Fruit fly (Drosophila melanogaster): ENCODE results near the gene slou.

Gene slou

dm6 chr3R:21602688-21603031, 45.7 kb upstream of the slou start (continued):
- TF ChIP-seq BtbVII (GFP tag; optimal IDR thresholded peaks at IDR 0.05) = no peak
- TF ChIP-seq Ada2b (GFP tag; IDR thresholded peaks at IDR 0.05) = no peak
- no peak for TF ChIP-seq mam (GFP tag; optimal IDR thresholded peaks at IDR 0.05)
- TF ChIP-seq chif (GFP tag; optimal IDR thresholded peaks at IDR 0.05) = no peak
- TF ChIP-seq fd102C (GFP tag; optimal IDR thresholded peaks at IDR 0.05) = no peak
- TF ChIP-seq CG10267 (tag; optimal IDR thresholded peaks at IDR 0.05) = peak; percentile 4
- TF ChIP-seq Med (GFP tag) = no peak
- no peak for TF ChIP-seq HLH3B (GFP tag; IDR thresholded peaks at IDR 0.05)
- no peak for TF ChIP-seq CG31388 (GFP tag; optimal IDR thresholded peaks at IDR 0.05)
- TF ChIP-seq Spps (tag; optimal IDR thresholded peaks at IDR 0.05) = no peak
- TF ChIP-seq Fer1 (GFP tag; optimal IDR thresholded peaks at IDR 0.05) = no peak
- TF ChIP-seq slou (GFP tag; optimal IDR thresholded peaks at IDR 0.05) = no peak
- TF ChIP-seq scrt (GFP tag; optimal IDR thresholded peaks at IDR 0.05) = no peak
- TF ChIP-seq Pdp1 (GFP tag; optimal IDR thresholded peaks at IDR 0.05) = peak in 1 of 2 experiments; percentile 18
- TF ChIP-seq nerfin-1 (tag; optimal IDR thresholded peaks at IDR 0.05) = peak; percentile 15
- TF ChIP-seq luna (GFP tag; optimal IDR thresholded peaks at IDR 0.05) = no peak
- TF ChIP-seq tgo (GFP tag; IDR thresholded peaks at IDR 0.05) = no peak
- TF ChIP-seq CG1792 (GFP tag; optimal IDR thresholded peaks at IDR 0.05) = no peak
- TF ChIP-seq cad (GFP tag; optimal IDR thresholded peaks at IDR 0.05) = no peak
- no peak for TF ChIP-seq CG7963 (GFP tag; IDR thresholded peaks at IDR 0.05; ENCODE audit: partially characterized antibody)
- peak; percentile 42 for TF ChIP-seq CG10979 (tag; optimal IDR thresholded peaks at IDR 0.05)
- no peak for TF ChIP-seq CG9437 (GFP tag; optimal IDR thresholded peaks at IDR 0.05)
- no peak for TF ChIP-seq cato (GFP tag; optimal IDR thresholded peaks at IDR 0.05; ENCODE audit: borderline replicate concordance)
- TF ChIP-seq Sox100B (GFP tag; optimal IDR thresholded peaks at IDR 0.05) = peak; percentile 40
- TF ChIP-seq slp2 (GFP tag; optimal IDR thresholded peaks at IDR 0.05) = no peak
- TF ChIP-seq Oli (tag; optimal IDR thresholded peaks at IDR 0.05) = no peak
- TF ChIP-seq pan (optimal IDR thresholded peaks at IDR 0.05) = no peak
- TF ChIP-seq pan (GFP tag; optimal IDR thresholded peaks at IDR 0.05 in 1 of 2, IDR thresholded peaks at IDR 0.05 in 1 of 2) = no peak
- no peak for TF ChIP-seq zfh2 (GFP tag; optimal IDR thresholded peaks at IDR 0.05)
- no peak for TF ChIP-seq CG10462 (GFP tag; optimal IDR thresholded peaks at IDR 0.05)
- peak; percentile 24 for TF ChIP-seq CG8388 (GFP tag; optimal IDR thresholded peaks at IDR 0.05)
- no peak for TF ChIP-seq CG1602 (GFP tag; optimal IDR thresholded peaks at IDR 0.05)
- no peak for TF ChIP-seq Atf3 (GFP tag; optimal IDR thresholded peaks at IDR 0.05)
- no peak for TF ChIP-seq Bdp1 (GFP tag; optimal IDR thresholded peaks at IDR 0.05)
- TF ChIP-seq Sry-δ (GFP tag; optimal IDR thresholded peaks at IDR 0.05) = no peak
- TF ChIP-seq CG18619 (GFP tag; optimal IDR thresholded peaks at IDR 0.05) = no peak
- TF ChIP-seq gsb (GFP tag; IDR thresholded peaks at IDR 0.05) = no peak
- TF ChIP-seq CG6854 (GFP tag; optimal IDR thresholded peaks at IDR 0.05) = no peak
- TF ChIP-seq nmo (GFP tag; optimal IDR thresholded peaks at IDR 0.05) = peak; percentile 11
- no peak for TF ChIP-seq Lpt (GFP tag; optimal IDR thresholded peaks at IDR 0.05)
- TF ChIP-seq Oaz (GFP tag; IDR thresholded peaks at IDR 0.05) = no peak
- peak; percentile 93 for TF ChIP-seq sd (tag; optimal IDR thresholded peaks at IDR 0.05)

All from whole organism, embryonic.